Fruit fly (Drosophila melanogaster) whole organism, adult: ENCODE data around the gene CG15642.

Experiments
- CG12768 ChIP-seq: fragments of 200-800 bp; sonication (Bioruptor generic); optimal IDR thresholded peaks from 2 replicates; lab custom pipeline; 2017; ENCODE audit warnings: missing biosample characterization, missing genetic modification characterization, mild to moderate bottlenecking, moderate library complexity, missing genetic modification reagents
- Clk ChIP-seq: fragments of 200-800 bp; sonication (Bioruptor generic); optimal IDR thresholded peaks from 2 replicates; lab custom pipeline; 2017; ENCODE audit warnings: missing biosample characterization, missing genetic modification characterization

DNA sequence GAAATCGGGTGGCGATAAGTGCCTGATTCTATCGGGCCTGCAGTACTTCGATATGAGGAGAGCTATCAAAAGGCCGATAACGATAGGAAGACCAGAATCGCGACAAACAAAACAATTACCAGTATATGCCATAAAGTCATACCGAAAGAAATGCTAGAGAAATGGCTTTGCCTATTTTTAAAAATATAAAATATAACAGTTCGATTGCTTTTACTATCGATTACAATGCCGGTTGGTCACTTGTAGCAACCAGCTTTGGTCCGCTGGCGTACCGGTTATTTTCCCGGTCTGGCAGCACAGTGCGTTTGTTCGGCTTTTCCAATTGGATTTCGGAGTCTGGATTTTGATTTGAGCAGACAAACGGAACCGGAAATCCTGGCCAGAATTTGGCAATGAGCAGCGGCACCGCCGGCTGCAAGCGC is 5.1 kb downstream of the CG15642 start, which contains the start of the genes shtd, CG6294 and CG6299:
- TF ChIP-seq CG12768 (no peak), Clk (no peak)
